Fruit fly (Drosophila melanogaster): Measurements from ENCODE around the gene CG13667.

dm6 chr3L:8379161-8379560 lies 26.1 kb upstream of the CG13667 start:
- TF ChIP-seq pan (optimal IDR thresholded peaks at IDR 0.05) (no peak), psq (optimal IDR thresholded peaks at IDR 0.05) (no peak), EcR (GFP tag; optimal IDR thresholded peaks at IDR 0.05) (no peak), CG8478 (optimal IDR thresholded peaks at IDR 0.05) (no peak), usp (GFP tag; optimal IDR thresholded peaks at IDR 0.05) (no peak)

Data from whole organism.